Worm (Caenorhabditis elegans) whole organism, L3 larva: ENCODE data around the gene sre-45.
A peak's percentile ranks its signal among the peaks of the same experiment; 100 is the strongest.

Experiments
- R02D3.7 ChIP-seq: fragments of 150-350 bp; optimal IDR thresholded peaks from 2 replicates; lab custom pipeline; 2014; ENCODE audit warnings: missing biosample characterization, missing genetic modification characterization
- aly-2 ChIP-seq: fragments of 150-350 bp; optimal IDR thresholded peaks from 2 replicates; lab custom pipeline; 2014; ENCODE audit warnings: missing biosample characterization, missing genetic modification characterization
- ama-1 ChIP-seq: fragments of 150-350 bp; optimal IDR thresholded peaks from 2 replicates; lab custom pipeline; 2018
- ceh-16 ChIP-seq: sonication (generic microtip); optimal IDR thresholded peaks from 2 replicates; lab custom pipeline; 2017; ENCODE audit warnings: missing biosample characterization, missing genetic modification characterization
- ceh-28 ChIP-seq: fragments of 150-350 bp; optimal IDR thresholded peaks from 2 replicates; lab custom pipeline; 2014; ENCODE audit warnings: missing biosample characterization, missing genetic modification reagents, missing genetic modification characterization
- daf-12 ChIP-seq: fragments of 150-350 bp; optimal IDR thresholded peaks from 2 replicates; lab custom pipeline; 2014; ENCODE audit warnings: missing biosample characterization, missing genetic modification reagents, missing genetic modification characterization
- egl-5 ChIP-seq: fragments of 150-350 bp; optimal IDR thresholded peaks from 2 replicates; lab custom pipeline; 2017; ENCODE audit warnings: missing biosample characterization, missing genetic modification reagents, missing genetic modification characterization, inconsistent platforms
- elt-1 ChIP-seq: fragments of 150-350 bp; optimal IDR thresholded peaks from 2 replicates; lab custom pipeline; 2014; ENCODE audit warnings: missing biosample characterization, missing genetic modification characterization
- elt-2 ChIP-seq: sonication (generic microtip); optimal IDR thresholded peaks from 2 replicates; lab custom pipeline; 2016; ENCODE audit warnings: missing genetic modification reagents, mild to moderate bottlenecking, missing genetic modification characterization, missing compliant biosample characterization
- eor-1 ChIP-seq, 2 experiments: fragments of 150-350 bp; optimal IDR thresholded peaks; 2 replicates each; lab custom pipeline; 2014 to 2018; ENCODE audit warnings: missing biosample characterization in 2 of 2, missing genetic modification characterization in 2 of 2
- fkh-10 ChIP-seq: sonication (generic microtip); optimal IDR thresholded peaks from 2 replicates; lab custom pipeline; 2017; ENCODE audit warnings: missing biosample characterization, missing genetic modification reagents, missing genetic modification characterization
- fos-1 ChIP-seq: fragments of 150-350 bp; optimal IDR thresholded peaks from 2 replicates; lab custom pipeline; 2014; ENCODE audit warnings: missing biosample characterization, missing genetic modification characterization
- hmg-11 ChIP-seq: sonication (generic microtip); optimal IDR thresholded peaks from 2 replicates; lab custom pipeline; 2016; ENCODE audit warnings: missing genetic modification characterization, missing compliant biosample characterization
- jun-1 ChIP-seq: fragments of 150-350 bp; optimal IDR thresholded peaks from 2 replicates; lab custom pipeline; 2014; ENCODE audit warnings: missing biosample characterization, missing genetic modification reagents, missing genetic modification characterization
- lin-15B ChIP-seq: fragments of 150-350 bp; optimal IDR thresholded peaks from 2 replicates; lab custom pipeline; 2014; ENCODE audit warnings: missing biosample characterization, missing genetic modification characterization
- mdl-1 ChIP-seq: fragments of 150-350 bp; optimal IDR thresholded peaks from 2 replicates; lab custom pipeline; 2014; ENCODE audit warnings: missing biosample characterization, missing genetic modification characterization
- mml-1 ChIP-seq: fragments of 150-350 bp; sonication (generic microtip); optimal IDR thresholded peaks from 3 replicates; lab custom pipeline; 2014; ENCODE audit warnings: missing biosample characterization, missing genetic modification characterization
- nfya-1 ChIP-seq: sonication (generic microtip); optimal IDR thresholded peaks from 2 replicates; lab custom pipeline; 2017; ENCODE audit warnings: missing genetic modification characterization, mild to moderate bottlenecking, missing compliant biosample characterization, antibody characterized with exemption, moderate library complexity; ENCODE audit not compliant: insufficient read depth
- nhr-237 ChIP-seq: fragments of 150-350 bp; optimal IDR thresholded peaks from 2 replicates; lab custom pipeline; 2014; ENCODE audit warnings: missing biosample characterization, missing genetic modification characterization
- nhr-28 ChIP-seq: fragments of 150-350 bp; optimal IDR thresholded peaks from 2 replicates; lab custom pipeline; 2014; ENCODE audit warnings: missing biosample characterization, missing genetic modification characterization
- nhr-43 ChIP-seq: sonication (generic microtip); optimal IDR thresholded peaks from 2 replicates; lab custom pipeline; 2016; ENCODE audit warnings: mild to moderate bottlenecking, missing genetic modification characterization, missing compliant biosample characterization; ENCODE audit not compliant: poor library complexity, severe bottlenecking
- nhr-67 ChIP-seq: fragments of 150-350 bp; optimal IDR thresholded peaks from 2 replicates; lab custom pipeline; 2014; ENCODE audit warnings: missing biosample characterization, missing genetic modification characterization
- nhr-76 ChIP-seq: fragments of 150-350 bp; sonication (generic microtip); optimal IDR thresholded peaks from 5 replicates; lab custom pipeline; 2014; ENCODE audit warnings: missing biosample characterization, missing genetic modification characterization
- nhr-77 ChIP-seq: fragments of 150-350 bp; optimal IDR thresholded peaks from 2 replicates; lab custom pipeline; 2014; ENCODE audit warnings: missing biosample characterization, missing genetic modification characterization
- pha-4 ChIP-seq: fragments of 150-350 bp; optimal IDR thresholded peaks from 2 replicates; lab custom pipeline; 2014; ENCODE audit warnings: missing biosample characterization, missing genetic modification reagents, missing genetic modification characterization
- pqm-1 ChIP-seq: fragments of 150-350 bp; optimal IDR thresholded peaks from 2 replicates; lab custom pipeline; 2017; ENCODE audit warnings: missing biosample characterization, missing genetic modification characterization, inconsistent platforms
- sea-2 ChIP-seq: fragments of 150-350 bp; sonication (generic microtip); optimal IDR thresholded peaks from 4 replicates; lab custom pipeline; 2014; ENCODE audit warnings: missing biosample characterization, missing genetic modification reagents, missing genetic modification characterization
- snpc-4 ChIP-seq: fragments of 150-350 bp; optimal IDR thresholded peaks from 2 replicates; lab custom pipeline; 2014; ENCODE audit warnings: missing biosample characterization, missing genetic modification characterization
- tbx-2 ChIP-seq: sonication (generic microtip); optimal IDR thresholded peaks from 2 replicates; lab custom pipeline; 2016; ENCODE audit warnings: mild to moderate bottlenecking, missing genetic modification characterization, missing compliant biosample characterization
- unc-39 ChIP-seq: sonication (generic microtip); optimal IDR thresholded peaks from 4 replicates; lab custom pipeline; 2017; ENCODE audit warnings: missing biosample characterization, missing genetic modification characterization
- zag-1 ChIP-seq: fragments of 150-350 bp; optimal IDR thresholded peaks from 2 replicates; lab custom pipeline; 2014; ENCODE audit warnings: missing biosample characterization, missing genetic modification characterization
- ztf-11 ChIP-seq: fragments of 150-350 bp; optimal IDR thresholded peaks from 2 replicates; lab custom pipeline; 2014; ENCODE audit warnings: missing biosample characterization, missing genetic modification characterization
- ztf-4 ChIP-seq: fragments of 150-350 bp; optimal IDR thresholded peaks from 2 replicates; lab custom pipeline; 2014; ENCODE audit warnings: missing biosample characterization, missing genetic modification characterization

The sre-45 gene

ce11 chrII:13491254-13491889 lies 26.3 kb upstream of the sre-45 start, which contains the start of gene alh-7:
Gene alh-7, minus strand, starts transcription at chrII:13491786.
- TF ChIP-seq ama-1, result peak; percentile 22
- no peak for TF ChIP-seq mdl-1 (tag; lab: Kevin White, UChicago)

ce11 chrII:13492948-13493347 lies 24.8 kb upstream of the sre-45 start, which contains the start of gene F45H10.2:
Gene F45H10.2, minus strand, starts transcription at chrII:13493048.
- TF ChIP-seq fkh-10 (GFP tag; lab: Kevin White, UChicago) (no peak), pha-4 (tag; lab: Kevin White, UChicago) (no peak), egl-5 (tag; lab: Kevin White, UChicago) (no peak), tbx-2 (tag; lab: Kevin White, UChicago) (no peak), ama-1 (no peak), nfya-1 (tag; lab: Kevin White, UChicago) (no peak), aly-2 (tag; lab: Kevin White, UChicago) (no peak), ztf-11 (tag; lab: Kevin White, UChicago) (no peak), ztf-4 (tag; lab: Kevin White, UChicago) (no peak), daf-12 (tag; lab: Kevin White, UChicago) (no peak), elt-1 (tag; lab: Kevin White, UChicago) (no peak), ceh-16 (no peak), nhr-67 (tag; lab: Kevin White, UChicago) (no peak), eor-1 (tag; optimal IDR thresholded peaks at IDR 0.05; lab: Kevin White, UChicago) (no peak), nhr-77 (no peak), sea-2 (no peak), nhr-237 (tag; lab: Kevin White, UChicago) (no peak), mml-1 (tag; lab: Kevin White, UChicago) (no peak), unc-39 (tag; lab: Kevin White, UChicago) (no peak)
- TF ChIP-seq, all 47 proteins: peak for 0

- TF ChIP-seq nhr-43 (tag; lab: Kevin White, UChicago), result no peak
- TF ChIP-seq eor-1 (tag; optimal IDR thresholded peaks at IDR 0.05; lab: Kevin White, UChicago), result no peak
- TF ChIP-seq elt-2, result no peak
- TF ChIP-seq jun-1, result no peak
- TF ChIP-seq fkh-10 (GFP tag; lab: Kevin White, UChicago), result no peak
- no peak for TF ChIP-seq zag-1
- no peak for TF ChIP-seq nhr-76 (tag; lab: Kevin White, UChicago)
- TF ChIP-seq aly-2 (tag; lab: Kevin White, UChicago), result no peak
- no peak for TF ChIP-seq elt-1 (tag; lab: Kevin White, UChicago)
- TF ChIP-seq nhr-28 (tag; lab: Kevin White, UChicago), result no peak
- TF ChIP-seq ztf-11 (tag; lab: Kevin White, UChicago), result no peak
- no peak for TF ChIP-seq mdl-1 (tag; lab: Kevin White, UChicago)
- no peak for TF ChIP-seq snpc-4 (tag; lab: Kevin White, UChicago)
- no peak for TF ChIP-seq nhr-237 (tag; lab: Kevin White, UChicago)
- TF ChIP-seq ceh-16, result no peak
Observed at ce11 chrII:13494175-13494650, 23.5 kb upstream of the sre-45 start, which contains the start of gene ndua-7. Gene ndua-7, minus strand, starts transcription at chrII:13494600.

- TF ChIP-seq tbx-2 (tag; lab: Kevin White, UChicago) (no peak), elt-2 (peak; percentile 31), ama-1 (peak; percentile 24), eor-1 (tag; optimal IDR thresholded peaks at IDR 0.05; lab: Kevin White, UChicago) (no peak), pha-4 (tag; lab: Kevin White, UChicago) (peak; percentile 89), hmg-11 (tag; lab: Kevin White, UChicago) (peak; percentile 54), snpc-4 (tag; lab: Kevin White, UChicago) (peak; percentile 42), nfya-1 (tag; lab: Kevin White, UChicago) (peak; percentile 12), ztf-11 (tag; lab: Kevin White, UChicago) (no peak), lin-15B (tag; lab: Kevin White, UChicago) (peak; percentile 39), ztf-4 (tag; lab: Kevin White, UChicago) (no peak), pqm-1 (peak; percentile 8)
Observed at ce11 chrII:13494762-13495161, 22.9 kb upstream of the sre-45 start.

- TF ChIP-seq fos-1 (no peak), ceh-28 (peak; percentile 46), aly-2 (tag; lab: Kevin White, UChicago) (no peak), pqm-1 (no peak), elt-2 (peak; percentile 72), hmg-11 (tag; lab: Kevin White, UChicago) (no peak), ceh-16 (no peak), R02D3.7 (tag; lab: Kevin White, UChicago) (no peak), nhr-237 (tag; lab: Kevin White, UChicago) (no peak), unc-39 (tag; lab: Kevin White, UChicago) (no peak), nfya-1 (tag; lab: Kevin White, UChicago) (no peak), pha-4 (tag; lab: Kevin White, UChicago) (peak; percentile 35)
Observed at ce11 chrII:13495718-13496117, 22.0 kb upstream of the sre-45 start, which contains the start of gene drr-1. Gene drr-1, minus strand, starts transcription at chrII:13495900.
